Fruit fly (Drosophila melanogaster): ENCODE results near the gene CG42831.

Gene CG42831

dm6 chr3L:10767181-10768095 lies 47.2 kb upstream of the CG42831 start (continued):
- TF ChIP-seq Myb (GFP tag; optimal IDR thresholded peaks at IDR 0.05) (no peak), CG42726 (GFP tag; IDR thresholded peaks at IDR 0.05; ENCODE audit: partially characterized antibody) (no peak), unc-4 (GFP tag; IDR thresholded peaks at IDR 0.05; ENCODE audit: partially characterized antibody) (no peak), ewg (GFP tag; optimal IDR thresholded peaks at IDR 0.05) (peak; percentile 18), CG6765 (GFP tag; optimal IDR thresholded peaks at IDR 0.05) (no peak), Elba2 (GFP tag; optimal IDR thresholded peaks at IDR 0.05) (no peak), CG12744 (GFP tag; optimal IDR thresholded peaks at IDR 0.05) (no peak), CG18476 (GFP tag; optimal IDR thresholded peaks at IDR 0.05) (no peak), dmrt11E (tag; optimal IDR thresholded peaks at IDR 0.05) (peak; percentile 50), CG13123 (GFP tag; optimal IDR thresholded peaks at IDR 0.05) (no peak), CG8281 (tag; optimal IDR thresholded peaks at IDR 0.05) (no peak), hbn (GFP tag; IDR thresholded peaks at IDR 0.05; ENCODE audit: partially characterized antibody) (no peak), HLH3B (GFP tag; IDR thresholded peaks at IDR 0.05) (peak; percentile 43; the same call in 1 of the 2 replicates), CG12391 (tag; optimal IDR thresholded peaks at IDR 0.05) (peak; percentile 70), crc (GFP tag; optimal IDR thresholded peaks at IDR 0.05) (no peak), Hmr (GFP tag; optimal IDR thresholded peaks at IDR 0.05) (no peak), CG1602 (GFP tag; optimal IDR thresholded peaks at IDR 0.05) (no peak), Dp (GFP tag; optimal IDR thresholded peaks at IDR 0.05) (no peak), CG4707 (GFP tag; optimal IDR thresholded peaks at IDR 0.05) (no peak), Hmx (GFP tag; optimal IDR thresholded peaks at IDR 0.05) (no peak), CG7839 (tag; optimal IDR thresholded peaks at IDR 0.05) (peak; percentile 74), caup (GFP tag; optimal IDR thresholded peaks at IDR 0.05; ENCODE audit: severe bottlenecking) (no peak), tgo (GFP tag; IDR thresholded peaks at IDR 0.05) (no peak), ftz-f1 (GFP tag; optimal IDR thresholded peaks at IDR 0.05) (no peak), croc (GFP tag; conservative IDR thresholded peaks at IDR 0.05) (peak; percentile 37; the same call in 1 of the 3 replicates), fd64A (GFP tag; optimal IDR thresholded peaks at IDR 0.05) (no peak), gce (GFP tag; IDR thresholded peaks at IDR 0.05) (no peak), CG13775 (GFP tag; optimal IDR thresholded peaks at IDR 0.05) (no peak), CG14014 (GFP tag; IDR thresholded peaks at IDR 0.05) (no peak), CG10267 (tag; optimal IDR thresholded peaks at IDR 0.05) (peak; percentile 55), CG31224 (GFP tag; IDR thresholded peaks at IDR 0.05) (peak; percentile 17; the same call in 1 of the 2 replicates), pzg (GFP tag; optimal IDR thresholded peaks at IDR 0.05) (no peak), Xrp1 (GFP tag; IDR thresholded peaks at IDR 0.05) (peak; percentile 23; the same call in 1 of the 2 replicates), lov (optimal IDR thresholded peaks at IDR 0.05) (no peak), lov (GFP tag; IDR thresholded peaks at IDR 0.05) (no peak), BtbVII (GFP tag; optimal IDR thresholded peaks at IDR 0.05) (no peak), btn (GFP tag; optimal IDR thresholded peaks at IDR 0.05) (no peak), HmgD (GFP tag; optimal IDR thresholded peaks at IDR 0.05) (no peak), grn (GFP tag; optimal IDR thresholded peaks at IDR 0.05) (no peak), CG8290 (GFP tag; optimal IDR thresholded peaks at IDR 0.05) (no peak), CG8290 (tag; optimal IDR thresholded peaks at IDR 0.05) (no peak), CG14050 (GFP tag; IDR thresholded peaks at IDR 0.05) (no peak), gro (GFP tag; optimal IDR thresholded peaks at IDR 0.05) (no peak), TFAM (GFP tag; optimal IDR thresholded peaks at IDR 0.05) (no peak), CG9215 (GFP tag; IDR thresholded peaks at IDR 0.05) (no peak), CG14710 (tag; optimal IDR thresholded peaks at IDR 0.05) (peak; percentile 42), gt (GFP tag; IDR thresholded peaks at IDR 0.05) (no peak), CG2120 (GFP tag; optimal IDR thresholded peaks at IDR 0.05) (no peak), CG10565 (GFP tag; optimal IDR thresholded peaks at IDR 0.05) (no peak), Dfd (GFP tag; optimal IDR thresholded peaks at IDR 0.05) (no peak)

Data from whole organism, embryonic.